Worm (Caenorhabditis elegans) whole organism, late embryonic: Measurements from ENCODE around the gene srx-86.
A peak's percentile ranks its signal among the peaks of the same experiment; 100 is the strongest.

ENCODE experiments used
- C08G9.2 ChIP-seq: sonication (generic microtip); optimal IDR thresholded peaks from 2 replicates; lab custom pipeline; 2016; ENCODE audit warnings: mild to moderate bottlenecking, missing genetic modification characterization, moderate library complexity, missing compliant biosample characterization
- F13H6.1 ChIP-seq: sonication (generic microtip); optimal IDR thresholded peaks from 2 replicates; lab custom pipeline; 2016; ENCODE audit warnings: missing genetic modification characterization, missing compliant biosample characterization
- K02D7.2 ChIP-seq: sonication (generic microtip); optimal IDR thresholded peaks from 2 replicates; lab custom pipeline; 2017; ENCODE audit warnings: mild to moderate bottlenecking, missing genetic modification characterization, missing compliant biosample characterization
- K09A11.1 ChIP-seq: sonication (generic microtip); optimal IDR thresholded peaks from 2 replicates; lab custom pipeline; 2017; ENCODE audit warnings: antibody characterized with exemption, mild to moderate bottlenecking, missing genetic modification characterization, missing compliant biosample characterization; ENCODE audit not compliant: insufficient read depth
- ahr-1 ChIP-seq: sonication (generic microtip); optimal IDR thresholded peaks from 2 replicates; lab custom pipeline; 2016; ENCODE audit warnings: missing genetic modification characterization, missing compliant biosample characterization
- ama-1 ChIP-seq: fragments of 150-350 bp; optimal IDR thresholded peaks from 2 replicates; lab custom pipeline; 2014
- ceh-2 ChIP-seq: sonication (generic microtip); optimal IDR thresholded peaks from 2 replicates; lab custom pipeline; 2016; ENCODE audit warnings: missing genotype, missing genetic modification characterization, missing compliant biosample characterization
- ceh-24 ChIP-seq: sonication (generic microtip); optimal IDR thresholded peaks from 2 replicates; lab custom pipeline; 2016; ENCODE audit warnings: mild to moderate bottlenecking, missing genetic modification characterization, missing compliant biosample characterization
- ceh-30 ChIP-seq: fragments of 150-350 bp; optimal IDR thresholded peaks from 2 replicates; lab custom pipeline; 2014; ENCODE audit warnings: missing biosample characterization, missing genetic modification characterization
- ceh-48 ChIP-seq: sonication (generic microtip); optimal IDR thresholded peaks from 2 replicates; lab custom pipeline; 2016; ENCODE audit warnings: missing genetic modification characterization, inconsistent platforms, missing compliant biosample characterization
- dmd-4 ChIP-seq: sonication (generic microtip); optimal IDR thresholded peaks from 2 replicates; lab custom pipeline; 2016; ENCODE audit warnings: borderline replicate concordance, missing genetic modification characterization, missing compliant biosample characterization
- dve-1 ChIP-seq: sonication (generic microtip); optimal IDR thresholded peaks from 2 replicates; lab custom pipeline; 2017; ENCODE audit warnings: antibody characterized with exemption, mild to moderate bottlenecking, missing genetic modification characterization, missing compliant biosample characterization
- elt-2 ChIP-seq: sonication (generic microtip); optimal IDR thresholded peaks from 2 replicates; lab custom pipeline; 2016; ENCODE audit warnings: missing genetic modification reagents, missing genetic modification characterization, missing compliant biosample characterization
- ets-4 ChIP-seq: sonication (generic microtip); optimal IDR thresholded peaks from 2 replicates; lab custom pipeline; 2016; ENCODE audit warnings: missing genetic modification characterization, missing compliant biosample characterization
- eyg-1 ChIP-seq: sonication (generic microtip); optimal IDR thresholded peaks from 2 replicates; lab custom pipeline; 2016; ENCODE audit warnings: missing genotype, missing genetic modification characterization, missing compliant biosample characterization
- fkh-10 ChIP-seq: fragments of 150-350 bp; optimal IDR thresholded peaks from 2 replicates; lab custom pipeline; 2014; ENCODE audit warnings: missing biosample characterization, missing genetic modification reagents, missing genetic modification characterization
- hlh-30 ChIP-seq: sonication (generic microtip); optimal IDR thresholded peaks from 2 replicates; lab custom pipeline; 2017; ENCODE audit warnings: antibody characterized with exemption, missing genetic modification characterization, missing compliant biosample characterization; ENCODE audit not compliant: insufficient read depth
- hlh-6 ChIP-seq: sonication (generic microtip); optimal IDR thresholded peaks from 2 replicates; lab custom pipeline; 2016; ENCODE audit warnings: missing genotype, missing genetic modification characterization, missing compliant biosample characterization
- hlh-8 ChIP-seq: sonication (generic microtip); optimal IDR thresholded peaks from 2 replicates; lab custom pipeline; 2016; ENCODE audit warnings: missing genotype, missing genetic modification characterization, missing compliant biosample characterization
- lin-11 ChIP-seq: fragments of 200-800 bp; sonication (Bioruptor generic); optimal IDR thresholded peaks from 2 replicates; lab custom pipeline; 2018; ENCODE audit warnings: mild to moderate bottlenecking, missing genetic modification characterization, missing compliant biosample characterization
- nfya-1 ChIP-seq: sonication (generic microtip); optimal IDR thresholded peaks from 2 replicates; lab custom pipeline; 2017; ENCODE audit warnings: missing genetic modification characterization, mild to moderate bottlenecking, missing compliant biosample characterization, antibody characterized with exemption, moderate library complexity
- npax-4 ChIP-seq: sonication (generic microtip); optimal IDR thresholded peaks from 2 replicates; lab custom pipeline; 2016; ENCODE audit warnings: missing genetic modification characterization, missing compliant biosample characterization
- odd-2 ChIP-seq: sonication (generic microtip); optimal IDR thresholded peaks from 2 replicates; lab custom pipeline; 2017; ENCODE audit warnings: antibody characterized with exemption, mild to moderate bottlenecking, missing genetic modification characterization, missing compliant biosample characterization
- pha-2 ChIP-seq: sonication (generic microtip); optimal IDR thresholded peaks from 2 replicates; lab custom pipeline; 2017; ENCODE audit warnings: mild to moderate bottlenecking, missing genetic modification characterization, missing compliant biosample characterization
- pha-4 ChIP-seq: fragments of 150-350 bp; optimal IDR thresholded peaks from 2 replicates; lab custom pipeline; 2018; ENCODE audit warnings: missing biosample characterization, missing genetic modification reagents, missing genetic modification characterization
- sox-2 ChIP-seq: fragments of 200-800 bp; sonication (Bioruptor generic); IDR thresholded peaks from 2 replicates; pipeline ENCODE4 v1.3.6; 2022; ENCODE audit warnings: missing genetic modification reagents, missing genetic modification characterization, missing compliant biosample characterization
- sox-4 ChIP-seq: sonication (generic microtip); optimal IDR thresholded peaks from 2 replicates; lab custom pipeline; 2017; ENCODE audit warnings: mild to moderate bottlenecking, missing genetic modification characterization, inconsistent platforms, missing compliant biosample characterization
- syd-9 ChIP-seq: sonication (generic microtip); optimal IDR thresholded peaks from 2 replicates; lab custom pipeline; 2016; ENCODE audit warnings: mild to moderate bottlenecking, missing genetic modification characterization, moderate library complexity, missing compliant biosample characterization
- tbx-7 ChIP-seq: sonication (generic microtip); optimal IDR thresholded peaks from 2 replicates; lab custom pipeline; 2016; ENCODE audit warnings: missing genotype, missing genetic modification characterization, missing compliant biosample characterization
- unc-3 ChIP-seq, 2 experiments: fragments of 200-800 bp in 1 of 2; sonication (Bioruptor generic) in 1 of 2; sonication (generic microtip) in 1 of 2; conservative IDR thresholded peaks in 1 of 2; optimal IDR thresholded peaks in 1 of 2; 2 replicates each; pipeline versions ENCODE4 v1.3.6 to Lab custom; 2016 to 2022; ENCODE audit warnings: missing compliant biosample characterization in 2 of 2, missing genetic modification characterization in 2 of 2, missing genetic modification reagents in 1 of 2
- unc-55 ChIP-seq: sonication (generic microtip); optimal IDR thresholded peaks from 2 replicates; lab custom pipeline; 2017; ENCODE audit warnings: missing biosample characterization, missing genetic modification reagents, missing genetic modification characterization
- zip-5 ChIP-seq: sonication (generic microtip); optimal IDR thresholded peaks from 2 replicates; lab custom pipeline; 2016; ENCODE audit warnings: missing genetic modification characterization, missing compliant biosample characterization
- ztf-16 ChIP-seq: sonication (generic microtip); optimal IDR thresholded peaks from 2 replicates; lab custom pipeline; 2017; ENCODE audit warnings: missing genetic modification characterization, missing compliant biosample characterization

Gene srx-86

ce11 chrV:11521448-11521847 lies 41.3 kb upstream of the srx-86 start, which contains the start of gene pafo-1 (continued):
- TF ChIP-seq ztf-16 (peak; percentile 57), C08G9.2 (tag; lab: Kevin White, UChicago) (no peak), pha-2 (tag; lab: Kevin White, UChicago) (no peak), lin-11 (tag; lab: Kevin White, UChicago) (peak; percentile 40), ceh-2 (tag; lab: Kevin White, UChicago) (no peak), elt-2 (tag; lab: Kevin White, UChicago) (peak; percentile 74), sox-4 (tag; lab: Kevin White, UChicago) (peak; percentile 34), unc-55 (GFP tag; lab: Kevin White, UChicago) (peak; percentile 53)

ce11 chrV:11525338-11525737 lies 37.4 kb upstream of the srx-86 start:
- TF ChIP-seq tbx-7 (tag; lab: Kevin White, UChicago) (no peak), ahr-1 (no peak), sox-4 (tag; lab: Kevin White, UChicago) (no peak), nfya-1 (tag; lab: Kevin White, UChicago) (peak; percentile 59), hlh-30 (tag; lab: Kevin White, UChicago) (no peak), ama-1 (lab: Kevin White, UChicago) (no peak), zip-5 (tag; lab: Kevin White, UChicago) (no peak), K02D7.2 (tag; lab: Kevin White, UChicago) (no peak), syd-9 (tag; lab: Kevin White, UChicago) (no peak)

- TF ChIP-seq unc-3 (GFP tag; conservative IDR thresholded peaks at IDR 0.05; lab: Robert Waterston, UW) (no peak), unc-3 (tag; optimal IDR thresholded peaks at IDR 0.05; lab: Kevin White, UChicago) (no peak), F13H6.1 (tag; lab: Kevin White, UChicago) (no peak), ets-4 (no peak), K02D7.2 (tag; lab: Kevin White, UChicago) (no peak)
- TF ChIP-seq, all 69 proteins: peak for 0
These were observed 35.7 kb upstream of the srx-86 start for ce11 chrV:11526927-11527491.

ce11 chrV:11527531-11527930 lies 35.2 kb upstream of the srx-86 start, which contains the start of gene ccch-1:
Gene ccch-1, plus strand, starts transcription at chrV:11527831.
- TF ChIP-seq ama-1 (lab: Kevin White, UChicago): no peak
- no peak for TF ChIP-seq ceh-30
- no peak for TF ChIP-seq ceh-24
- no peak for TF ChIP-seq ceh-2 (tag; lab: Kevin White, UChicago)
- no peak for TF ChIP-seq hlh-6
- no peak for TF ChIP-seq eyg-1 (tag; lab: Kevin White, UChicago)
- no peak for TF ChIP-seq zip-5 (tag; lab: Kevin White, UChicago)
- no peak for TF ChIP-seq ets-4
- TF ChIP-seq sox-2 (GFP tag; lab: Robert Waterston, UW): no peak
- TF ChIP-seq ceh-48 (tag; lab: Kevin White, UChicago): no peak
- TF ChIP-seq fkh-10 (GFP tag; lab: Kevin White, UChicago): no peak
- TF ChIP-seq F13H6.1 (tag; lab: Kevin White, UChicago): no peak
- TF ChIP-seq pha-4 (tag; lab: Kevin White, UChicago): no peak
- TF ChIP-seq dve-1 (tag; lab: Kevin White, UChicago): no peak
- no peak for TF ChIP-seq K09A11.1 (tag; lab: Kevin White, UChicago)
- no peak for TF ChIP-seq odd-2 (tag; lab: Kevin White, UChicago)
- no peak for TF ChIP-seq hlh-8
- no peak for TF ChIP-seq npax-4 (tag; lab: Kevin White, UChicago)
- no peak for TF ChIP-seq syd-9 (tag; lab: Kevin White, UChicago)
- TF ChIP-seq dmd-4 (tag; lab: Kevin White, UChicago): no peak
